Worm (Caenorhabditis elegans) whole organism, mixed stage, embryonic: ENCODE measurements around the gene rsp-2.
A peak's percentile ranks its signal among the peaks of the same experiment; 100 is the strongest.

Experiments used
- M03D4.4 ChIP-seq: sonication (generic microtip); optimal IDR thresholded peaks from 2 replicates; lab custom pipeline; 2017; ENCODE audit warnings: mild to moderate bottlenecking, missing genetic modification characterization, missing compliant biosample characterization
- bed-3 ChIP-seq: fragments of 200-800 bp; sonication (Bioruptor generic); optimal IDR thresholded peaks from 3 replicates; lab custom pipeline; 2018; ENCODE audit warnings: mild to moderate bottlenecking, missing genetic modification characterization, moderate library complexity, missing compliant biosample characterization
- ceh-39 ChIP-seq: fragments of 150-350 bp; optimal IDR thresholded peaks from 2 replicates; lab custom pipeline; 2014; ENCODE audit warnings: missing biosample characterization, missing genetic modification characterization
- ceh-43 ChIP-seq: fragments of 200-800 bp; sonication (Bioruptor generic); optimal IDR thresholded peaks from 2 replicates; lab custom pipeline; 2018; ENCODE audit warnings: mild to moderate bottlenecking, missing genetic modification characterization, moderate library complexity, missing compliant biosample characterization
- ceh-83 ChIP-seq: fragments of 200-800 bp; sonication (Bioruptor generic); optimal IDR thresholded peaks from 2 replicates; lab custom pipeline; 2018; ENCODE audit warnings: mild to moderate bottlenecking, missing genetic modification characterization, missing compliant biosample characterization
- ces-1 ChIP-seq: fragments of 150-350 bp; optimal IDR thresholded peaks from 2 replicates; lab custom pipeline; 2014; ENCODE audit warnings: missing biosample characterization, missing genetic modification reagents, missing genetic modification characterization
- cnd-1 ChIP-seq: fragments of 200-800 bp; sonication (Bioruptor generic); optimal IDR thresholded peaks from 2 replicates; lab custom pipeline; 2018; ENCODE audit warnings: mild to moderate bottlenecking, missing genetic modification characterization, missing compliant biosample characterization
- drap-1 ChIP-seq: fragments of 200-800 bp; sonication (Bioruptor generic); optimal IDR thresholded peaks from 3 replicates; lab custom pipeline; 2018; ENCODE audit warnings: mild to moderate bottlenecking, missing genetic modification characterization, missing compliant biosample characterization
- elt-3 ChIP-seq: fragments of 150-350 bp; optimal IDR thresholded peaks from 2 replicates; lab custom pipeline; 2014; ENCODE audit warnings: missing biosample characterization, missing genetic modification characterization
- flh-1 ChIP-seq: fragments of 200-800 bp; sonication (Bioruptor generic); optimal IDR thresholded peaks from 2 replicates; lab custom pipeline; 2018; ENCODE audit warnings: mild to moderate bottlenecking, missing genetic modification characterization, moderate library complexity, missing compliant biosample characterization
- ham-2 ChIP-seq: fragments of 200-800 bp; sonication (Bioruptor generic); optimal IDR thresholded peaks from 2 replicates; lab custom pipeline; 2018; ENCODE audit warnings: mild to moderate bottlenecking, missing genetic modification characterization, missing compliant biosample characterization
- hlh-1 ChIP-seq: fragments of 150-350 bp; optimal IDR thresholded peaks from 2 replicates; lab custom pipeline; 2014; ENCODE audit warnings: missing biosample characterization, missing genetic modification reagents, missing genetic modification characterization
- lin-13 ChIP-seq: fragments of 150-350 bp; optimal IDR thresholded peaks from 2 replicates; lab custom pipeline; 2014; ENCODE audit warnings: missing biosample characterization, missing genetic modification characterization
- lin-32 ChIP-seq: fragments of 200-800 bp; sonication (Bioruptor generic); optimal IDR thresholded peaks from 2 replicates; lab custom pipeline; 2018; ENCODE audit warnings: mild to moderate bottlenecking, missing genetic modification characterization, missing compliant biosample characterization
- lsy-2 ChIP-seq: fragments of 150-350 bp; optimal IDR thresholded peaks from 2 replicates; lab custom pipeline; 2014; ENCODE audit warnings: missing biosample characterization, missing genetic modification characterization
- mab-5 ChIP-seq: fragments of 150-350 bp; optimal IDR thresholded peaks from 2 replicates; lab custom pipeline; 2014; ENCODE audit warnings: missing biosample characterization, missing genetic modification characterization
- mep-1 ChIP-seq: fragments of 150-350 bp; optimal IDR thresholded peaks from 2 replicates; lab custom pipeline; 2017; ENCODE audit warnings: missing biosample characterization, missing genetic modification reagents, missing genetic modification characterization, inconsistent platforms
- mls-2 ChIP-seq: sonication (generic microtip); optimal IDR thresholded peaks from 2 replicates; lab custom pipeline; 2016; ENCODE audit warnings: mild to moderate bottlenecking, missing genetic modification characterization, moderate library complexity, missing compliant biosample characterization
- nhr-12 ChIP-seq: fragments of 150-350 bp; optimal IDR thresholded peaks from 2 replicates; lab custom pipeline; 2014; ENCODE audit warnings: missing biosample characterization, missing genetic modification characterization
- nhr-237 ChIP-seq: fragments of 150-350 bp; optimal IDR thresholded peaks from 2 replicates; lab custom pipeline; 2014; ENCODE audit warnings: missing biosample characterization, missing genetic modification characterization
- nhr-28 ChIP-seq: fragments of 150-350 bp; optimal IDR thresholded peaks from 2 replicates; lab custom pipeline; 2014; ENCODE audit warnings: missing biosample characterization, missing genetic modification characterization
- nhr-76 ChIP-seq: sonication (generic microtip); optimal IDR thresholded peaks from 2 replicates; lab custom pipeline; 2017; ENCODE audit warnings: missing biosample characterization, missing genetic modification characterization
- pha-4 ChIP-seq: fragments of 150-350 bp; optimal IDR thresholded peaks from 2 replicates; lab custom pipeline; 2018; ENCODE audit warnings: missing biosample characterization, missing genetic modification reagents, missing genetic modification characterization
- sem-2 ChIP-seq: fragments of 200-800 bp; sonication (Bioruptor generic); optimal IDR thresholded peaks from 2 replicates; lab custom pipeline; 2018; ENCODE audit warnings: mild to moderate bottlenecking, missing genetic modification characterization, missing compliant biosample characterization
- snpc-4 ChIP-seq: fragments of 150-350 bp; optimal IDR thresholded peaks from 2 replicates; lab custom pipeline; 2014; ENCODE audit warnings: missing biosample characterization, missing genetic modification characterization
- tbx-8 ChIP-seq: fragments of 200-800 bp; sonication (Bioruptor generic); optimal IDR thresholded peaks from 2 replicates; lab custom pipeline; 2018; ENCODE audit warnings: mild to moderate bottlenecking, missing genetic modification characterization, moderate library complexity, missing compliant biosample characterization
- unc-120 ChIP-seq: sonication (generic microtip); optimal IDR thresholded peaks from 2 replicates; lab custom pipeline; 2017; ENCODE audit warnings: missing genetic modification characterization, missing compliant biosample characterization; ENCODE audit not compliant: poor library complexity, severe bottlenecking
- unc-39 ChIP-seq: fragments of 150-350 bp; optimal IDR thresholded peaks from 2 replicates; lab custom pipeline; 2014; ENCODE audit warnings: missing biosample characterization, missing genetic modification characterization
- unc-62 ChIP-seq: fragments of 150-350 bp; optimal IDR thresholded peaks from 2 replicates; lab custom pipeline; 2014; ENCODE audit warnings: missing biosample characterization, missing genetic modification reagents, missing genetic modification characterization
- zip-8 ChIP-seq: fragments of 150-350 bp; optimal IDR thresholded peaks from 2 replicates; lab custom pipeline; 2014; ENCODE audit warnings: missing biosample characterization, missing genetic modification characterization
- ztf-11 ChIP-seq: fragments of 150-350 bp; optimal IDR thresholded peaks from 2 replicates; lab custom pipeline; 2014; ENCODE audit warnings: missing biosample characterization, missing genetic modification characterization

The rsp-2 gene

ce11 chrII:11495307-11495706 lies 42.6 kb upstream of the rsp-2 start, which contains the start of the genes ooc-3 and B0334.4:
TSS of gene ooc-3 (minus strand) at chrII:11495321.
TSS of gene B0334.4 (plus strand) at chrII:11495692.
- TF ChIP-seq tbx-8 (no peak), snpc-4 (tag; lab: Kevin White, UChicago) (no peak), lin-13 (no peak), ham-2 (GFP tag; lab: Kevin White, UChicago) (no peak), unc-39 (tag; lab: Kevin White, UChicago) (no peak), ceh-43 (no peak), lsy-2 (tag; lab: Kevin White, UChicago) (peak; percentile 91), sem-2 (no peak), cnd-1 (no peak), nhr-28 (tag; lab: Kevin White, UChicago) (no peak), zip-8 (no peak), ces-1 (GFP tag; lab: Kevin White, UChicago) (peak; percentile 94), unc-62 (GFP tag; lab: Kevin White, UChicago) (no peak), pha-4 (tag; lab: Kevin White, UChicago) (no peak), unc-120 (tag; lab: Kevin White, UChicago) (no peak), ceh-83 (GFP tag; lab: Kevin White, UChicago) (no peak), nhr-76 (tag; lab: Kevin White, UChicago) (no peak)
- TF ChIP-seq, all 35 proteins: peak for 2

- TF ChIP-seq mls-2 (tag; lab: Kevin White, UChicago) (no peak), snpc-4 (tag; lab: Kevin White, UChicago) (no peak), ceh-43 (no peak), nhr-237 (tag; lab: Kevin White, UChicago) (no peak), ceh-83 (GFP tag; lab: Kevin White, UChicago) (no peak), mep-1 (tag; lab: Kevin White, UChicago) (no peak), lin-13 (no peak), unc-120 (tag; lab: Kevin White, UChicago) (no peak), elt-3 (no peak), mab-5 (tag; lab: Kevin White, UChicago) (no peak), flh-1 (GFP tag; lab: Kevin White, UChicago) (no peak), ces-1 (GFP tag; lab: Kevin White, UChicago) (no peak), hlh-1 (no peak), M03D4.4 (tag; lab: Kevin White, UChicago) (no peak), lsy-2 (tag; lab: Kevin White, UChicago) (no peak), drap-1 (GFP tag; lab: Kevin White, UChicago) (no peak), zip-8 (no peak)
Observed at ce11 chrII:11492843-11493242, 40.1 kb upstream of the rsp-2 start, which contains the start of gene hacl-1. TSS of gene hacl-1 (minus strand) at chrII:11492963.

- no peak for TF ChIP-seq ceh-39 (tag; lab: Kevin White, UChicago)
Observed at ce11 chrII:11487999-11488398, 35.2 kb upstream of the rsp-2 start, which contains the start of gene B0334.13. TSS of gene B0334.13 (plus strand) at chrII:11488299.

- TF ChIP-seq M03D4.4 (tag; lab: Kevin White, UChicago), result no peak
- TF ChIP-seq ztf-11 (tag; lab: Kevin White, UChicago), result no peak
- no peak for TF ChIP-seq lin-13
- TF ChIP-seq nhr-12 (tag; lab: Kevin White, UChicago), result no peak
- TF ChIP-seq lsy-2 (tag; lab: Kevin White, UChicago), result no peak
- no peak for TF ChIP-seq flh-1 (GFP tag; lab: Kevin White, UChicago)
- TF ChIP-seq elt-3, result no peak
- TF ChIP-seq nhr-76 (tag; lab: Kevin White, UChicago), result no peak
- no peak for TF ChIP-seq bed-3 (GFP tag; lab: Kevin White, UChicago)
- TF ChIP-seq cnd-1, result no peak
- TF ChIP-seq unc-62 (GFP tag; lab: Kevin White, UChicago), result no peak
- no peak for TF ChIP-seq ces-1 (GFP tag; lab: Kevin White, UChicago)
- TF ChIP-seq drap-1 (GFP tag; lab: Kevin White, UChicago), result no peak
Observed at ce11 chrII:11486698-11487234, 34.0 kb upstream of the rsp-2 start, which contains the start of gene ttr-18. TSS of gene ttr-18 (minus strand) at chrII:11486748.

- no peak for TF ChIP-seq ztf-11 (tag; lab: Kevin White, UChicago)
- no peak for TF ChIP-seq ham-2 (GFP tag; lab: Kevin White, UChicago)
- no peak for TF ChIP-seq nhr-76 (tag; lab: Kevin White, UChicago)
- no peak for TF ChIP-seq lin-32 (GFP tag; lab: Kevin White, UChicago)
- TF ChIP-seq, all 35 proteins: peak for 0
Observed at ce11 chrII:11485200-11485599, 32.4 kb upstream of the rsp-2 start, which contains the start of gene twk-5. TSS of gene twk-5 (minus strand) at chrII:11485300.
